Fruit fly (Drosophila melanogaster): ENCODE data around the gene CG31036.

The CG31036 gene

DNA sequence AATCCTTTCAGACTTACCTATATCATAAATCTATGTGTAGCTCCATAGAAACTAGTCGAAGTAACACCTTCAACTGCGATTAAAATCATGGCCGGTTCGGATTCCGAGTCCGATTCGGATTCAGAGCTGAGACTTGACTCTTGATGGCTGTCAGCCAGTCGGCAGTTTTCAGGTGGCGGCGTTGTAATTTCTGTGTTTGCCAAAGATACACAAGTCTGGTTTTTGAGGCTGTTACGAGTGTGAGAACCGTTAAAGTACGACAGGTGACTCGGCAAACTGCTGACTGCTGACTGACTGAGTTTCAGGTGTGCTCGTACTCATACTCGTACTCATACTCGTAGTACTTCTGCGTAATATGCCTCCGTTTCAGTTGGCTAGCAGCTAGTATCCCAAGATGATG, 16.7 kb upstream of the CG31036 start (continued):
- no peak for TF ChIP-seq fd64A (GFP tag; optimal IDR thresholded peaks at IDR 0.05)
- TF ChIP-seq CG6175 (GFP tag; IDR thresholded peaks at IDR 0.05) = no peak
- no peak for TF ChIP-seq pros (GFP tag; optimal IDR thresholded peaks at IDR 0.05)
- no peak for TF ChIP-seq CG4282 (GFP tag; optimal IDR thresholded peaks at IDR 0.05)
- TF ChIP-seq nau (GFP tag; optimal IDR thresholded peaks at IDR 0.05) = peak; percentile 26
- no peak for TF ChIP-seq CG9876 (GFP tag; optimal IDR thresholded peaks at IDR 0.05)
- TF ChIP-seq dati (GFP tag; IDR thresholded peaks at IDR 0.05) = no peak
- TF ChIP-seq CG2116 (GFP tag; optimal IDR thresholded peaks at IDR 0.05) = peak; percentile 18
- no peak for TF ChIP-seq stwl (tag; optimal IDR thresholded peaks at IDR 0.05)
- TF ChIP-seq vvl (GFP tag; IDR thresholded peaks at IDR 0.05) = peak; percentile 31; the same call in 1 of the 2 replicates
- no peak for TF ChIP-seq Stat92E (GFP tag; optimal IDR thresholded peaks at IDR 0.05)
- TF ChIP-seq crc (GFP tag; optimal IDR thresholded peaks at IDR 0.05) = no peak
- no peak for TF ChIP-seq CG6791 (GFP tag; IDR thresholded peaks at IDR 0.05; ENCODE audit: partially characterized antibody)
- no peak for TF ChIP-seq ftz-f1 (GFP tag; optimal IDR thresholded peaks at IDR 0.05)
- TF ChIP-seq CG17829 (tag; optimal IDR thresholded peaks at IDR 0.05) = no peak
- TF ChIP-seq GATAe (GFP tag; conservative IDR thresholded peaks at IDR 0.05) = no peak
- no peak for TF ChIP-seq CG17328 (GFP tag; IDR thresholded peaks at IDR 0.05)
- no peak for TF ChIP-seq cato (GFP tag; optimal IDR thresholded peaks at IDR 0.05; ENCODE audit: borderline replicate concordance)
- no peak for TF ChIP-seq klu (GFP tag; IDR thresholded peaks at IDR 0.05)
- TF ChIP-seq HLH4C (GFP tag; IDR thresholded peaks at IDR 0.05; ENCODE audit: partially characterized antibody) = no peak
- no peak for TF ChIP-seq CG12942 (GFP tag; optimal IDR thresholded peaks at IDR 0.05)
- no peak for TF ChIP-seq slbo (GFP tag; IDR thresholded peaks at IDR 0.05)
- TF ChIP-seq br (optimal IDR thresholded peaks at IDR 0.05) = no peak
- TF ChIP-seq so (GFP tag; IDR thresholded peaks at IDR 0.05) = 0 out of 3 replicates have a peak, but pooled peaks have one; percentile 12
- no peak for TF ChIP-seq Dll (GFP tag; IDR thresholded peaks at IDR 0.05; ENCODE audit: partially characterized antibody)
- no peak for TF ChIP-seq Kr (GFP tag; optimal IDR thresholded peaks at IDR 0.05)
- no peak for TF ChIP-seq psq (GFP tag; optimal IDR thresholded peaks at IDR 0.05)
- no peak for TF ChIP-seq Bdp1 (GFP tag; optimal IDR thresholded peaks at IDR 0.05)
- TF ChIP-seq CG11695 (GFP tag; IDR thresholded peaks at IDR 0.05) = no peak
- TF ChIP-seq gsb (GFP tag; IDR thresholded peaks at IDR 0.05) = 0 out of 2 replicates have a peak, but pooled peaks have one; percentile 19
- no peak for TF ChIP-seq CG15696 (tag; optimal IDR thresholded peaks at IDR 0.05)
- TF ChIP-seq CG8478 (optimal IDR thresholded peaks at IDR 0.05) = no peak
- no peak; the same call in 1 of the 2 replicates for TF ChIP-seq ranshi (GFP tag; IDR thresholded peaks at IDR 0.05)
- no peak for TF ChIP-seq prd (optimal IDR thresholded peaks at IDR 0.05)
- TF ChIP-seq prd (GFP tag; IDR thresholded peaks at IDR 0.05) = no peak
- TF ChIP-seq CG6765 (GFP tag; optimal IDR thresholded peaks at IDR 0.05) = no peak
- no peak for TF ChIP-seq ssp (GFP tag; IDR thresholded peaks at IDR 0.05)
- TF ChIP-seq en (GFP tag; optimal IDR thresholded peaks at IDR 0.05) = no peak
- TF ChIP-seq Gug (GFP tag; IDR thresholded peaks at IDR 0.05) = no peak
- TF ChIP-seq CG8924 (tag; optimal IDR thresholded peaks at IDR 0.05) = no peak
- TF ChIP-seq vfl (GFP tag; optimal IDR thresholded peaks at IDR 0.05) = no peak
- TF ChIP-seq CG11723 (GFP tag; optimal IDR thresholded peaks at IDR 0.05) = peak; percentile 22
- TF ChIP-seq Jarid2 (GFP tag; optimal IDR thresholded peaks at IDR 0.05) = no peak
- no peak for TF ChIP-seq p53 (GFP tag; optimal IDR thresholded peaks at IDR 0.05)
- TF ChIP-seq Asciz (GFP tag; optimal IDR thresholded peaks at IDR 0.05) = no peak
- TF ChIP-seq run (tag; optimal IDR thresholded peaks at IDR 0.05) = no peak
- no peak for TF ChIP-seq ind (GFP tag; optimal IDR thresholded peaks at IDR 0.05)
- no peak for TF ChIP-seq Hr3 (GFP tag; optimal IDR thresholded peaks at IDR 0.05)
- no peak for TF ChIP-seq unc-4 (GFP tag; IDR thresholded peaks at IDR 0.05; ENCODE audit: partially characterized antibody)
- no peak for TF ChIP-seq dan (GFP tag; IDR thresholded peaks at IDR 0.05)
- no peak for TF ChIP-seq CG6654 (GFP tag; optimal IDR thresholded peaks at IDR 0.05)
- no peak for TF ChIP-seq disco-r (GFP tag; optimal IDR thresholded peaks at IDR 0.05)
- peak; percentile 18 for TF ChIP-seq CG7556 (GFP tag; optimal IDR thresholded peaks at IDR 0.05)
